Worm (Caenorhabditis elegans): ENCODE measurements around the gene T28C12.1.

- TF ChIP-seq C08G9.2 (tag; optimal IDR thresholded peaks at IDR 0.05) (no peak), ama-1 (optimal IDR thresholded peaks at IDR 0.05) (no peak)
These were observed 10.4 kb upstream of the T28C12.1 start for ce11 chrV:6321280-6321679.

Measured in whole organism, late embryonic.